Fruit fly (Drosophila melanogaster): ENCODE measurements around the gene gdl.

dm6 chr3L:15516956-15517355, 7.7 kb downstream of the gdl start, which contains the start of gene CG13454:
- TF ChIP-seq CG14711 (tag; optimal IDR thresholded peaks at IDR 0.05) (no peak), Hr96 (GFP tag; optimal IDR thresholded peaks at IDR 0.05) (no peak), cnc (optimal IDR thresholded peaks at IDR 0.05) (no peak), CG11617 (GFP tag; optimal IDR thresholded peaks at IDR 0.05) (no peak), bab1 (GFP tag; optimal IDR thresholded peaks at IDR 0.05) (no peak), CG7101 (tag; optimal IDR thresholded peaks at IDR 0.05) (no peak), toe (GFP tag; optimal IDR thresholded peaks at IDR 0.05) (no peak), Clk (GFP tag; optimal IDR thresholded peaks at IDR 0.05) (no peak), tj (GFP tag; optimal IDR thresholded peaks at IDR 0.05) (no peak)

Data from whole organism, adult.